Fruit fly (Drosophila melanogaster) whole organism, embryonic: ENCODE results near the gene CG3566.

Experiments used
- Abd-B ChIP-seq: fragments of 200-800 bp; sonication (Bioruptor generic); optimal IDR thresholded peaks from 2 replicates; lab custom pipeline; 2018; ENCODE audit warnings: missing biosample characterization, mild to moderate bottlenecking, missing genetic modification characterization, moderate library complexity
- Adf1 ChIP-seq: fragments of 200-800 bp; sonication (Bioruptor generic); IDR thresholded peaks from 2 replicates; pipeline ENCODE4 v1.3.6; 2022; ENCODE audit warnings: missing biosample characterization, missing genetic modification characterization
- CG1024 ChIP-seq: fragments of 200-800 bp; sonication (Bioruptor generic); IDR thresholded peaks from 2 replicates; pipeline ENCODE4 v1.3.6; 2022; ENCODE audit warnings: missing biosample characterization, missing genetic modification characterization
- CG10565 ChIP-seq: fragments of 200-800 bp; sonication (Bioruptor generic); optimal IDR thresholded peaks from 3 replicates; lab custom pipeline; 2016; ENCODE audit warnings: missing biosample characterization, mild to moderate bottlenecking, missing genetic modification characterization
- CG10654 ChIP-seq: fragments of 200-800 bp; sonication (Bioruptor generic); optimal IDR thresholded peaks from 2 replicates; lab custom pipeline; 2016; ENCODE audit warnings: missing biosample characterization, missing genetic modification characterization
- CG11085 ChIP-seq: fragments of 200-800 bp; sonication (Bioruptor generic); IDR thresholded peaks from 2 replicates; pipeline ENCODE4 v1.3.6; 2022; ENCODE audit warnings: missing biosample characterization, missing genetic modification characterization
- CG11504 ChIP-seq: fragments of 200-800 bp; sonication (Bioruptor generic); optimal IDR thresholded peaks from 3 replicates; lab custom pipeline; 2019; ENCODE audit warnings: missing biosample characterization, mild to moderate bottlenecking, missing genetic modification characterization, moderate library complexity
- CG13424 ChIP-seq: fragments of 200-800 bp; sonication (Bioruptor generic); optimal IDR thresholded peaks from 2 replicates; lab custom pipeline; 2019; ENCODE audit warnings: missing biosample characterization, mild to moderate bottlenecking, missing genetic modification characterization, moderate library complexity
- CG13894 ChIP-seq: fragments of 200-800 bp; sonication (Bioruptor generic); optimal IDR thresholded peaks from 3 replicates; lab custom pipeline; 2018; ENCODE audit warnings: missing biosample characterization, mild to moderate bottlenecking, missing genetic modification characterization, moderate library complexity
- CG16779 ChIP-seq: fragments of 200-800 bp; sonication (Bioruptor generic); IDR thresholded peaks from 2 replicates; pipeline ENCODE4 v1.3.6; 2022; ENCODE audit warnings: missing biosample characterization, missing genetic modification characterization
- CG17359 ChIP-seq: fragments of 200-800 bp; sonication (Bioruptor generic); optimal IDR thresholded peaks from 3 replicates; lab custom pipeline; 2018; ENCODE audit warnings: missing biosample characterization, mild to moderate bottlenecking, missing genetic modification characterization, moderate library complexity
- CG17385 ChIP-seq: fragments of 200-800 bp; sonication (Bioruptor generic); optimal IDR thresholded peaks from 3 replicates; lab custom pipeline; 2018; ENCODE audit warnings: missing biosample characterization, mild to moderate bottlenecking, missing genetic modification characterization
- CG17612 ChIP-seq: fragments of 200-800 bp; sonication (Bioruptor generic); IDR thresholded peaks from 2 replicates; pipeline ENCODE4 v1.3.6; 2022; ENCODE audit warnings: missing biosample characterization, missing genetic modification characterization
- CG18599 ChIP-seq: fragments of 200-800 bp; sonication (Bioruptor generic); optimal IDR thresholded peaks from 3 replicates; lab custom pipeline; 2017; ENCODE audit warnings: missing biosample characterization, missing genetic modification characterization, mild to moderate bottlenecking, moderate library complexity, missing genetic modification reagents
- CG2678 ChIP-seq: fragments of 200-800 bp; sonication (Bioruptor generic); optimal IDR thresholded peaks from 3 replicates; lab custom pipeline; 2019; ENCODE audit warnings: missing biosample characterization, mild to moderate bottlenecking, missing genetic modification characterization, moderate library complexity
- CG2875 ChIP-seq: fragments of 200-800 bp; sonication (Bioruptor generic); optimal IDR thresholded peaks from 2 replicates; lab custom pipeline; 2017; ENCODE audit warnings: missing biosample characterization, mild to moderate bottlenecking, missing genetic modification characterization, missing genetic modification reagents
- CG30403 ChIP-seq: fragments of 200-800 bp; sonication (Bioruptor generic); optimal IDR thresholded peaks from 3 replicates; lab custom pipeline; 2016; ENCODE audit warnings: missing biosample characterization, missing genetic modification characterization
- CG32532 ChIP-seq: fragments of 200-800 bp; sonication (Bioruptor generic); IDR thresholded peaks from 2 replicates; pipeline ENCODE4 v1.3.6; 2022; ENCODE audit warnings: missing biosample characterization, missing genetic modification characterization
- CG6765 ChIP-seq: fragments of 200-800 bp; sonication (Bioruptor generic); optimal IDR thresholded peaks from 3 replicates; lab custom pipeline; 2017; ENCODE audit warnings: missing biosample characterization, mild to moderate bottlenecking, missing genetic modification characterization
- CG7271 ChIP-seq: fragments of 200-800 bp; sonication (Bioruptor generic); optimal IDR thresholded peaks from 2 replicates; lab custom pipeline; 2018; ENCODE audit warnings: missing biosample characterization, mild to moderate bottlenecking, missing genetic modification characterization, moderate library complexity
- CG9215 ChIP-seq: fragments of 200-800 bp; sonication (Bioruptor generic); IDR thresholded peaks from 2 replicates; pipeline ENCODE4 v1.3.6; 2022; ENCODE audit warnings: missing biosample characterization, missing genetic modification characterization
- Dbx ChIP-seq: fragments of 200-800 bp; sonication (Bioruptor generic); IDR thresholded peaks from 3 replicates; pipeline ENCODE4 v1.3.6; 2022; ENCODE audit warnings: missing biosample characterization, missing genetic modification characterization
- Fer3 ChIP-seq: fragments of 200-800 bp; sonication (Bioruptor generic); optimal IDR thresholded peaks from 2 replicates; lab custom pipeline; 2018; ENCODE audit warnings: missing biosample characterization, mild to moderate bottlenecking, missing genetic modification characterization, moderate library complexity
- HLH54F ChIP-seq: fragments of 200-800 bp; sonication (Bioruptor generic); optimal IDR thresholded peaks from 3 replicates; lab custom pipeline; 2016; ENCODE audit warnings: missing biosample characterization, missing genetic modification characterization
- Hsf ChIP-seq: fragments of 200-800 bp; sonication (Bioruptor generic); optimal IDR thresholded peaks from 3 replicates; lab custom pipeline; 2016; ENCODE audit warnings: missing biosample characterization, missing genetic modification characterization
- Med ChIP-seq: fragments of 200-800 bp; sonication (Bioruptor generic); peaks from one replicate; lab custom pipeline; 2016; ENCODE audit warnings: missing biosample characterization, missing genetic modification characterization, mild to moderate bottlenecking, inconsistent platforms, moderate library complexity
- Meics ChIP-seq: fragments of 200-800 bp; sonication (Bioruptor generic); optimal IDR thresholded peaks from 2 replicates; lab custom pipeline; 2017; ENCODE audit warnings: missing biosample characterization, mild to moderate bottlenecking, missing genetic modification characterization
- Nf-YB ChIP-seq: fragments of 200-800 bp; sonication (Bioruptor generic); optimal IDR thresholded peaks from 3 replicates; lab custom pipeline; 2019; ENCODE audit warnings: missing biosample characterization, mild to moderate bottlenecking, missing genetic modification characterization, moderate library complexity
- NfI ChIP-seq: fragments of 200-800 bp; sonication (Bioruptor generic); optimal IDR thresholded peaks from 3 replicates; lab custom pipeline; 2018; ENCODE audit warnings: missing biosample characterization, mild to moderate bottlenecking, missing genetic modification characterization, moderate library complexity
- Ptx1 ChIP-seq: fragments of 200-800 bp; sonication (Bioruptor generic); IDR thresholded peaks from 2 replicates; pipeline ENCODE4 v1.3.6; 2022; ENCODE audit warnings: missing biosample characterization, missing genetic modification characterization
- Xrp1 ChIP-seq: fragments of 200-800 bp; sonication (Bioruptor generic); IDR thresholded peaks from 2 replicates; pipeline ENCODE4 v1.3.6; 2022; ENCODE audit warnings: missing biosample characterization, missing genetic modification characterization
- br ChIP-seq: fragments of >200 bp; optimal IDR thresholded peaks from 2 replicates; lab custom pipeline; 2017
- bsh ChIP-seq, 2 experiments: fragments of 200-800 bp; sonication (Bioruptor generic); optimal IDR thresholded peaks; 2 replicates each; lab custom pipeline; 2017 to 2018; ENCODE audit warnings: mild to moderate bottlenecking in 2 of 2, missing biosample characterization in 2 of 2, missing genetic modification characterization in 2 of 2, moderate library complexity in 1 of 2
- chif ChIP-seq, 2 experiments: fragments of 200-800 bp; sonication (Bioruptor generic); optimal IDR thresholded peaks; 3 replicates each; lab custom pipeline; 2016; ENCODE audit warnings: missing biosample characterization in 2 of 2, missing genetic modification characterization in 2 of 2
- crol ChIP-seq: fragments of 200-800 bp; sonication (Bioruptor generic); IDR thresholded peaks from 2 replicates; pipeline ENCODE4 v1.3.6; 2022; ENCODE audit warnings: missing biosample characterization, missing genetic modification characterization
- dmrt99B ChIP-seq: fragments of 200-800 bp; sonication (Bioruptor generic); optimal IDR thresholded peaks from 2 replicates; lab custom pipeline; 2018; ENCODE audit warnings: missing biosample characterization, mild to moderate bottlenecking, missing genetic modification characterization, moderate library complexity
- dysf ChIP-seq: fragments of 200-800 bp; sonication (Bioruptor generic); IDR thresholded peaks from 3 replicates; pipeline ENCODE4 v1.3.6; 2022; ENCODE audit warnings: missing biosample characterization, missing genetic modification characterization
- fd96Cb ChIP-seq: fragments of 200-800 bp; sonication (Bioruptor generic); optimal IDR thresholded peaks from 2 replicates; lab custom pipeline; 2018; ENCODE audit warnings: missing biosample characterization, mild to moderate bottlenecking, missing genetic modification characterization, moderate library complexity
- fru ChIP-seq: fragments of >200 bp; optimal IDR thresholded peaks from 2 replicates; lab custom pipeline; 2017
- grau ChIP-seq: fragments of 200-800 bp; optimal IDR thresholded peaks from 3 replicates; lab custom pipeline; 2019; ENCODE audit warnings: missing biosample characterization, mild to moderate bottlenecking, missing genetic modification characterization, moderate library complexity
- ken ChIP-seq: fragments of 200-800 bp; sonication (Bioruptor generic); IDR thresholded peaks from 3 replicates; pipeline ENCODE4 v1.3.6; 2022; ENCODE audit warnings: missing biosample characterization, missing genetic modification characterization
- lab ChIP-seq: fragments of 200-800 bp; sonication (Bioruptor generic); optimal IDR thresholded peaks from 3 replicates; lab custom pipeline; 2017; ENCODE audit warnings: missing biosample characterization, missing genetic modification characterization, mild to moderate bottlenecking, moderate library complexity, missing genetic modification reagents
- lmd ChIP-seq: fragments of 200-800 bp; sonication (Bioruptor generic); IDR thresholded peaks from 2 replicates; pipeline ENCODE4 v1.3.6; 2022; ENCODE audit warnings: missing biosample characterization, missing genetic modification characterization
- rib ChIP-seq: fragments of 200-800 bp; sonication (Bioruptor generic); IDR thresholded peaks from 2 replicates; pipeline ENCODE4 v1.3.6; 2022; ENCODE audit warnings: missing biosample characterization, missing genetic modification characterization
- sens ChIP-seq: fragments of 200-800 bp; sonication (Bioruptor generic); peaks from one replicate; lab custom pipeline; 2016; ENCODE audit warnings: missing biosample characterization, missing genetic modification characterization
- slbo ChIP-seq: fragments of 200-800 bp; sonication (Bioruptor generic); IDR thresholded peaks from 2 replicates; pipeline ENCODE4 v1.3.6; 2022; ENCODE audit warnings: missing biosample characterization, missing genetic modification characterization
- ttk ChIP-seq: fragments of 200-800 bp; sonication (Bioruptor generic); IDR thresholded peaks from 2 replicates; pipeline ENCODE4 v2.1.2; 2022; ENCODE audit warnings: missing biosample characterization, missing genetic modification characterization
- unpg ChIP-seq: fragments of 200-800 bp; sonication (Bioruptor generic); optimal IDR thresholded peaks from 3 replicates; lab custom pipeline; 2018; ENCODE audit warnings: missing biosample characterization, mild to moderate bottlenecking, missing genetic modification characterization, moderate library complexity
- zfh1 ChIP-seq: fragments of 200-800 bp; sonication (Bioruptor generic); IDR thresholded peaks from 3 replicates; pipeline ENCODE4 v1.3.6; 2022; ENCODE audit warnings: missing biosample characterization, missing genetic modification characterization

CG3566 gene

DNA sequence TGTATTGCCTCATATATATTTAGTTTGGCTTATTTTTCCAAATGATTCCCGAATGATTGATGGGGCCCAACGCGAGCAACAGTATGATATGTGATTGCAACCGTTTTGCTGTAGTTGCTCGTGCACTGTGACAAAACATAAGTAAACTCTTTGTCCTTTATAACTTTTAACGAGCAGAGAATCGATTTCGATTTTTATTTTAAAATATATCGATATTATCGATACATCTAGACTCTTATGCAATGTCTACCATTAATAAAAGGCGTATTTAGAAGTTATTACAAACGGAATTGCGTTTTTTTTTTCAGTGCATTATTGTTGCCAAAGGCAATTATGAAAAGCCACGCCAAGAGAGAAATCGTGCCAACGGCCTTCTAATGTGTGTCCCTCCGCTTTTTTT, 39.1 kb upstream of the CG3566 start:
- TF ChIP-seq rib (GFP tag; lab: Robert Waterston, UW): no peak
- TF ChIP-seq Med (GFP tag; lab: Kevin White, UChicago): peak; percentile 54
- TF ChIP-seq CG11504 (tag; lab: Kevin White, UChicago): peak; percentile 4
- peak; percentile 61 for TF ChIP-seq sens (GFP tag; lab: Kevin White, UChicago)
- TF ChIP-seq, all 482 proteins: peak for 3

DNA sequence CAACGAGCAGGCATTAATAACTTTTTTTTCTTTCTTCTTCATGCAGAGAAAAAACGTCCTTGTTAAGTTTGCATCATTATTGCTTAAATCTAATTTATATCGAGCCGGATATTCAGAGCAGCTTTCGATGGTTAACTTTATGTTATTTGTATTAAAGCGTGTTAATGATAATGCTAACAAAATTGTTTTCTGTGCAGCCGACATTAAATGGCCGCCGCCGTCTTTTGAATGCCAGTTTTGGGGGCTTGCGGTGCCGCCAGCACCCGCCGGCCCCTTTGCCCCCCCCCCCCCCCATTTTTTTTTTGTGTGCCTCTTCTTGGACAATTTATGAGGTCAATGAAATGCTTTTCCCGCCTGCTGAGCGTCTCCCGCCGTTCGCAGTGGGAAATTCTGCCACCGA, 35.0 kb upstream of the CG3566 start:
- peak; percentile 42 for TF ChIP-seq CG11504 (tag; lab: Kevin White, UChicago)
- TF ChIP-seq CG7271 (tag; lab: Kevin White, UChicago): no peak
- peak; percentile 17 for TF ChIP-seq Abd-B (GFP tag; lab: Kevin White, UChicago)
- peak; percentile 36 for TF ChIP-seq CG2678
- 0 out of 2 replicates have a peak, but pooled peaks have one; percentile 41 for TF ChIP-seq slbo
- 0 out of 2 replicates have a peak, but pooled peaks have one; percentile 28 for TF ChIP-seq Xrp1 (GFP tag; lab: Robert Waterston, UW)
- no peak for TF ChIP-seq CG17612 (GFP tag; lab: Robert Waterston, UW)
- TF ChIP-seq zfh1: peak; percentile 55; the same call in 2 of the 3 replicates
- TF ChIP-seq CG6765 (GFP tag; lab: Kevin White, UChicago): no peak
- no peak for TF ChIP-seq ken
- no peak for TF ChIP-seq chif (GFP tag; optimal IDR thresholded peaks at IDR 0.05; lab: Kevin White, UChicago)
- TF ChIP-seq CG13424 (tag; lab: Kevin White, UChicago): peak; percentile 8
- no peak for TF ChIP-seq CG17359
- no peak for TF ChIP-seq CG2875 (GFP tag; lab: Kevin White, UChicago)
- TF ChIP-seq CG32532 (GFP tag; lab: Robert Waterston, UW): no peak
- no peak for TF ChIP-seq CG1024 (GFP tag; lab: Robert Waterston, UW)
- peak; percentile 22 for TF ChIP-seq fd96Cb
- 0 out of 2 replicates have a peak, but pooled peaks have one; percentile 7 for TF ChIP-seq CG9215 (GFP tag; lab: Robert Waterston, UW)
- TF ChIP-seq ttk: peak; percentile 34; the same call in 1 of the 2 replicates
- TF ChIP-seq sens (GFP tag; lab: Kevin White, UChicago): peak; percentile 71
- TF ChIP-seq CG30403 (GFP tag; lab: Kevin White, UChicago): peak; percentile 15
- TF ChIP-seq HLH54F (GFP tag; lab: Kevin White, UChicago): no peak
- TF ChIP-seq Ptx1 (GFP tag; lab: Robert Waterston, UW): peak; percentile 44; the same call in 1 of the 2 replicates
- peak; percentile 23; the same call in 1 of the 2 replicates for TF ChIP-seq Adf1
- TF ChIP-seq unpg (GFP tag; lab: Kevin White, UChicago): peak; percentile 34
- TF ChIP-seq Fer3 (tag; lab: Kevin White, UChicago): no peak
- peak; percentile 61 for TF ChIP-seq CG18599
- peak; percentile 49; the same call in 2 of the 3 replicates for TF ChIP-seq dysf (GFP tag; lab: Robert Waterston, UW)
- peak; percentile 28; the same call in 1 of the 2 replicates for TF ChIP-seq lmd (GFP tag; lab: Robert Waterston, UW)
- no peak for TF ChIP-seq NfI (GFP tag; lab: Kevin White, UChicago)
- peak; percentile 9 for TF ChIP-seq CG17385 (GFP tag; lab: Kevin White, UChicago)
- peak in 1 of 2 experiments; percentile 29 for TF ChIP-seq bsh (GFP tag; optimal IDR thresholded peaks at IDR 0.05; lab: Kevin White, UChicago)
- TF ChIP-seq Nf-YB (GFP tag; lab: Kevin White, UChicago): no peak
- TF ChIP-seq dmrt99B (tag; lab: Kevin White, UChicago): peak; percentile 52
- TF ChIP-seq Hsf (GFP tag; lab: Kevin White, UChicago): no peak
- TF ChIP-seq Meics: peak; percentile 15
- no peak for TF ChIP-seq CG10565 (GFP tag; lab: Kevin White, UChicago)
- TF ChIP-seq fru (lab: Kevin White, UChicago): no peak
- no peak for TF ChIP-seq CG16779 (GFP tag; lab: Robert Waterston, UW)
- TF ChIP-seq grau: peak; percentile 17
- TF ChIP-seq CG13894 (tag; lab: Kevin White, UChicago): no peak
- TF ChIP-seq CG11085: no peak
- TF ChIP-seq br: no peak
- TF ChIP-seq crol: peak; percentile 65
- no peak for TF ChIP-seq CG10654
- peak; percentile 49 for TF ChIP-seq lab (GFP tag; lab: Kevin White, UChicago)
- TF ChIP-seq Dbx (GFP tag; lab: Robert Waterston, UW): no peak
